Fruit fly (Drosophila melanogaster) whole organism, embryonic: ENCODE results near the gene mRpL35.
A peak's percentile ranks its signal among the peaks of the same experiment; 100 is the strongest.

Experiments used
- Blimp-1 ChIP-seq: fragments of 200-800 bp; sonication (Bioruptor generic); optimal IDR thresholded peaks from 3 replicates; lab custom pipeline; 2018; ENCODE audit warnings: missing biosample characterization, missing genetic modification characterization, mild to moderate bottlenecking, moderate library complexity, missing genetic modification reagents
- BtbVII ChIP-seq: fragments of 200-800 bp; sonication (Bioruptor generic); optimal IDR thresholded peaks from 3 replicates; lab custom pipeline; 2017; ENCODE audit warnings: missing biosample characterization, mild to moderate bottlenecking, missing genetic modification characterization
- CG10147 ChIP-seq: fragments of 200-800 bp; sonication (Bioruptor generic); optimal IDR thresholded peaks from 2 replicates; lab custom pipeline; 2019; ENCODE audit warnings: missing biosample characterization, mild to moderate bottlenecking, missing genetic modification characterization, moderate library complexity
- CG12942 ChIP-seq: fragments of 200-800 bp; sonication (Bioruptor generic); optimal IDR thresholded peaks from 3 replicates; lab custom pipeline; 2016; ENCODE audit warnings: missing biosample characterization, missing genetic modification characterization
- CG13123 ChIP-seq: fragments of 200-800 bp; sonication (Bioruptor generic); optimal IDR thresholded peaks from 2 replicates; lab custom pipeline; 2016; ENCODE audit warnings: missing biosample characterization, missing genetic modification characterization
- CG14014 ChIP-seq: fragments of 200-800 bp; sonication (Bioruptor generic); IDR thresholded peaks from 2 replicates; pipeline ENCODE4 v1.3.6; 2022; ENCODE audit warnings: missing biosample characterization, missing genetic modification characterization
- CG15073 ChIP-seq: fragments of 200-800 bp; sonication (Bioruptor generic); optimal IDR thresholded peaks from 2 replicates; lab custom pipeline; 2016; ENCODE audit warnings: missing biosample characterization, missing genetic modification characterization
- CG15514 ChIP-seq: fragments of 200-800 bp; sonication (Bioruptor generic); optimal IDR thresholded peaks from 3 replicates; lab custom pipeline; 2017; ENCODE audit warnings: missing biosample characterization, missing genetic modification characterization, mild to moderate bottlenecking, moderate library complexity, missing genetic modification reagents
- CG15696 ChIP-seq: fragments of 200-800 bp; sonication (Bioruptor generic); optimal IDR thresholded peaks from 2 replicates; lab custom pipeline; 2019; ENCODE audit warnings: missing biosample characterization, mild to moderate bottlenecking, missing genetic modification characterization, moderate library complexity
- CG16813 ChIP-seq: fragments of 200-800 bp; sonication (Bioruptor generic); IDR thresholded peaks from 3 replicates; pipeline ENCODE4 v1.3.6; 2022; ENCODE audit warnings: missing biosample characterization, missing genetic modification characterization; ENCODE audit not compliant: partially characterized antibody
- CG18599 ChIP-seq: fragments of 200-800 bp; sonication (Bioruptor generic); optimal IDR thresholded peaks from 3 replicates; lab custom pipeline; 2017; ENCODE audit warnings: missing biosample characterization, missing genetic modification characterization, mild to moderate bottlenecking, moderate library complexity, missing genetic modification reagents
- CG2120 ChIP-seq: fragments of 200-800 bp; sonication (Bioruptor generic); optimal IDR thresholded peaks from 3 replicates; lab custom pipeline; 2016; ENCODE audit warnings: missing biosample characterization, missing genetic modification characterization
- CG2199 ChIP-seq: fragments of 200-800 bp; sonication (Bioruptor generic); IDR thresholded peaks from 3 replicates; pipeline ENCODE4 v1.3.6; 2022; ENCODE audit warnings: missing biosample characterization, missing genetic modification characterization
- CG2678 ChIP-seq: fragments of 200-800 bp; sonication (Bioruptor generic); optimal IDR thresholded peaks from 3 replicates; lab custom pipeline; 2019; ENCODE audit warnings: missing biosample characterization, mild to moderate bottlenecking, missing genetic modification characterization, moderate library complexity
- CG3281 ChIP-seq: fragments of 200-800 bp; sonication (Bioruptor generic); optimal IDR thresholded peaks from 3 replicates; lab custom pipeline; 2017; ENCODE audit warnings: missing biosample characterization, mild to moderate bottlenecking, missing genetic modification characterization
- CG5245 ChIP-seq: fragments of 200-800 bp; sonication (Bioruptor generic); optimal IDR thresholded peaks from 3 replicates; lab custom pipeline; 2016; ENCODE audit warnings: missing biosample characterization, missing genetic modification characterization
- CG5953 ChIP-seq: fragments of 200-800 bp; sonication (Bioruptor generic); IDR thresholded peaks from 2 replicates; pipeline ENCODE4 v1.3.6; 2022; ENCODE audit warnings: missing biosample characterization, missing genetic modification characterization
- CG6254 ChIP-seq: fragments of 200-800 bp; sonication (Bioruptor generic); optimal IDR thresholded peaks from 3 replicates; lab custom pipeline; 2017; ENCODE audit warnings: mild to moderate bottlenecking, missing biosample characterization, missing genetic modification reagents, missing genetic modification characterization
- CG7786 ChIP-seq: fragments of 200-800 bp; sonication (Bioruptor generic); optimal IDR thresholded peaks from 2 replicates; lab custom pipeline; 2016; ENCODE audit warnings: missing biosample characterization, missing genetic modification characterization
- CG7928 ChIP-seq: fragments of 200-800 bp; sonication (Bioruptor generic); optimal IDR thresholded peaks from 2 replicates; lab custom pipeline; 2017; ENCODE audit warnings: missing biosample characterization, mild to moderate bottlenecking, missing genetic modification characterization
- CG9215 ChIP-seq: fragments of 200-800 bp; sonication (Bioruptor generic); IDR thresholded peaks from 2 replicates; pipeline ENCODE4 v1.3.6; 2022; ENCODE audit warnings: missing biosample characterization, missing genetic modification characterization
- CG9727 ChIP-seq: fragments of 200-800 bp; sonication (Bioruptor generic); optimal IDR thresholded peaks from 3 replicates; lab custom pipeline; 2017; ENCODE audit warnings: missing biosample characterization, mild to moderate bottlenecking, missing genetic modification characterization
- CTCF ChIP-seq: fragments of 200-800 bp; sonication (Bioruptor generic); optimal IDR thresholded peaks from 2 replicates; lab custom pipeline; 2017; ENCODE audit warnings: missing biosample characterization, mild to moderate bottlenecking, missing genetic modification characterization, moderate library complexity
- Fer1 ChIP-seq: fragments of 200-800 bp; sonication (Bioruptor generic); optimal IDR thresholded peaks from 2 replicates; lab custom pipeline; 2017; ENCODE audit warnings: missing biosample characterization, mild to moderate bottlenecking, missing genetic modification characterization
- HHEX ChIP-seq: fragments of 200-800 bp; sonication (Bioruptor generic); optimal IDR thresholded peaks from 3 replicates; lab custom pipeline; 2017; ENCODE audit warnings: missing biosample characterization, mild to moderate bottlenecking, missing genetic modification characterization, missing genetic modification reagents
- HLH4C ChIP-seq: fragments of 200-800 bp; sonication (Bioruptor generic); IDR thresholded peaks from 3 replicates; pipeline ENCODE4 v1.3.6; 2022; ENCODE audit warnings: missing biosample characterization, missing genetic modification characterization; ENCODE audit not compliant: partially characterized antibody
- Hand ChIP-seq: fragments of 200-800 bp; sonication (Bioruptor generic); optimal IDR thresholded peaks from 2 replicates; lab custom pipeline; 2017; ENCODE audit warnings: mild to moderate bottlenecking, missing biosample characterization, missing genetic modification reagents, missing genetic modification characterization
- Hmr ChIP-seq: fragments of 200-800 bp; sonication (Bioruptor generic); optimal IDR thresholded peaks from 3 replicates; lab custom pipeline; 2017; ENCODE audit warnings: mild to moderate bottlenecking, missing biosample characterization, missing genetic modification reagents, missing genetic modification characterization
- Hr39 ChIP-seq: fragments of >200 bp; optimal IDR thresholded peaks from 2 replicates; lab custom pipeline; 2017
- Hsf ChIP-seq: fragments of 200-800 bp; sonication (Bioruptor generic); optimal IDR thresholded peaks from 3 replicates; lab custom pipeline; 2016; ENCODE audit warnings: missing biosample characterization, missing genetic modification characterization
- Meics ChIP-seq: fragments of 200-800 bp; sonication (Bioruptor generic); optimal IDR thresholded peaks from 2 replicates; lab custom pipeline; 2017; ENCODE audit warnings: missing biosample characterization, mild to moderate bottlenecking, missing genetic modification characterization
- Oaz ChIP-seq: fragments of 200-800 bp; sonication (Bioruptor generic); IDR thresholded peaks from 2 replicates; pipeline ENCODE4 v1.3.6; 2022; ENCODE audit warnings: missing biosample characterization, missing genetic modification characterization
- PHDP ChIP-seq: fragments of 200-800 bp; sonication (Bioruptor generic); optimal IDR thresholded peaks from 3 replicates; lab custom pipeline; 2018; ENCODE audit warnings: missing biosample characterization, mild to moderate bottlenecking, missing genetic modification characterization, moderate library complexity
- Spps ChIP-seq: fragments of 200-800 bp; sonication (Bioruptor generic); optimal IDR thresholded peaks from 2 replicates; lab custom pipeline; 2018; ENCODE audit warnings: missing biosample characterization, mild to moderate bottlenecking, missing genetic modification characterization
- Sry-β ChIP-seq: fragments of 200-800 bp; sonication (Bioruptor generic); optimal IDR thresholded peaks from 2 replicates; lab custom pipeline; 2018; ENCODE audit warnings: missing biosample characterization, mild to moderate bottlenecking, missing genetic modification characterization, moderate library complexity
- ara ChIP-seq: fragments of 200-800 bp; sonication (Bioruptor generic); IDR thresholded peaks from 2 replicates; pipeline ENCODE4 v1.3.6; 2022; ENCODE audit warnings: missing biosample characterization, missing genetic modification characterization
- ase ChIP-seq: fragments of 200-800 bp; sonication (Bioruptor generic); IDR thresholded peaks from 3 replicates; pipeline ENCODE4 v1.3.6; 2022; ENCODE audit warnings: missing biosample characterization, missing genetic modification characterization
- caup ChIP-seq: fragments of 200-800 bp; sonication (Bioruptor generic); optimal IDR thresholded peaks from 3 replicates; lab custom pipeline; 2017; ENCODE audit warnings: missing biosample characterization, mild to moderate bottlenecking, missing genetic modification characterization, moderate library complexity; ENCODE audit not compliant: severe bottlenecking
- dm ChIP-seq: fragments of 200-800 bp; sonication (Bioruptor generic); optimal IDR thresholded peaks from 3 replicates; lab custom pipeline; 2016; ENCODE audit warnings: missing biosample characterization, missing genetic modification characterization
- fd3F ChIP-seq: fragments of 200-800 bp; sonication (Bioruptor generic); optimal IDR thresholded peaks from 2 replicates; lab custom pipeline; 2018; ENCODE audit warnings: missing biosample characterization, mild to moderate bottlenecking, missing genetic modification characterization, moderate library complexity
- lab ChIP-seq: fragments of 200-800 bp; sonication (Bioruptor generic); optimal IDR thresholded peaks from 3 replicates; lab custom pipeline; 2017; ENCODE audit warnings: missing biosample characterization, missing genetic modification characterization, mild to moderate bottlenecking, moderate library complexity, missing genetic modification reagents
- lbe ChIP-seq: fragments of 200-800 bp; sonication (Bioruptor generic); optimal IDR thresholded peaks from 2 replicates; lab custom pipeline; 2016; ENCODE audit warnings: missing biosample characterization, mild to moderate bottlenecking, missing genetic modification characterization
- nmo ChIP-seq: fragments of 200-800 bp; sonication (Bioruptor generic); optimal IDR thresholded peaks from 2 replicates; lab custom pipeline; 2018; ENCODE audit warnings: missing biosample characterization, mild to moderate bottlenecking, missing genetic modification characterization, moderate library complexity
- nom ChIP-seq: fragments of 200-800 bp; sonication (Bioruptor generic); optimal IDR thresholded peaks from 2 replicates; lab custom pipeline; 2017; ENCODE audit warnings: missing biosample characterization, missing genetic modification characterization, mild to moderate bottlenecking, moderate library complexity, missing genetic modification reagents
- peb ChIP-seq: fragments of 200-800 bp; sonication (Bioruptor generic); IDR thresholded peaks from 2 replicates; pipeline ENCODE4 v1.3.6; 2022; ENCODE audit warnings: missing biosample characterization, missing genetic modification characterization
- rib ChIP-seq: fragments of 200-800 bp; sonication (Bioruptor generic); IDR thresholded peaks from 2 replicates; pipeline ENCODE4 v1.3.6; 2022; ENCODE audit warnings: missing biosample characterization, missing genetic modification characterization
- sc ChIP-seq, 3 experiments: fragments of >200 bp in 2 of 3; fragments of 200-800 bp in 1 of 3; sonication (Bioruptor generic) in 1 of 3; optimal IDR thresholded peaks; 2 replicates in 2 of 3; 3 replicates in 1 of 3; lab custom pipeline; 2017; ENCODE audit warnings: mild to moderate bottlenecking in 1 of 3, missing biosample characterization in 1 of 3, missing genetic modification characterization in 1 of 3, missing genetic modification reagents in 1 of 3
- tap ChIP-seq: fragments of 200-800 bp; optimal IDR thresholded peaks from 3 replicates; lab custom pipeline; 2019; ENCODE audit warnings: missing biosample characterization, mild to moderate bottlenecking, missing genetic modification characterization, moderate library complexity
- tio ChIP-seq: fragments of 200-800 bp; sonication (Bioruptor generic); optimal IDR thresholded peaks from 2 replicates; lab custom pipeline; 2017; ENCODE audit warnings: missing biosample characterization, missing genetic modification characterization, inconsistent platforms

Gene mRpL35

DNA sequence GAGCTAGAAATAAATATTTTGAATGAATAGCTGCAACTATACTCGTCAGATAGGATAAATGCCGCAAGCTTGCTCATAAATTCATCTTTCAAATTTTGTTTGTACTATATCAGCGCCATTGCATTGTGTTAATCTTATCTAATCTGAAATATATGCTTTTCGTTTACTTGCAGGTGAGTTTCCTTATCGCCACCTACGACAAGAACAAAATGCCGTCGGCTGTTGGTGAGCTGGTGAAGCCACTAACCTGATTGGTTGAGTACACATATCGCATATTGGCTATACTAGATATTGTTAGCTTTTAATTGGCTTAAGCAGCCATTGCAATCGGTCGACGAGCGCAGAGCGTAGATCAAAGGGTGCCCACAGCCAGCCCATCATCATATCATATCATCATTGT, 30.4 kb downstream of the mRpL35 start (continued):
- no peak for TF ChIP-seq nom (GFP tag; lab: Kevin White, UChicago)
- no peak for TF ChIP-seq ara (GFP tag; lab: Robert Waterston, UW)
- no peak for TF ChIP-seq HHEX (GFP tag; lab: Kevin White, UChicago)
- TF ChIP-seq lbe = no peak
- peak; percentile 42 for TF ChIP-seq CG5245 (GFP tag; lab: Kevin White, UChicago)
- TF ChIP-seq CG15073 (GFP tag; lab: Kevin White, UChicago) = no peak
- TF ChIP-seq rib (GFP tag; lab: Robert Waterston, UW) = no peak
- no peak for TF ChIP-seq CG13123
- no peak for TF ChIP-seq CTCF (GFP tag; lab: Kevin White, UChicago)
- TF ChIP-seq Hand = no peak
- TF ChIP-seq Oaz (GFP tag; lab: Robert Waterston, UW) = no peak
- TF ChIP-seq Hr39 (lab: Kevin White, UChicago) = no peak
- TF ChIP-seq CG9215 (GFP tag; lab: Robert Waterston, UW) = no peak
- TF ChIP-seq tio (GFP tag; lab: Kevin White, UChicago) = no peak
- no peak for TF ChIP-seq Sry-β
- TF ChIP-seq CG14014 (GFP tag; lab: Robert Waterston, UW) = no peak
- no peak for TF ChIP-seq nmo (GFP tag; lab: Kevin White, UChicago)
- TF ChIP-seq tap (tag; lab: Kevin White, UChicago) = no peak
- no peak for TF ChIP-seq CG12942 (GFP tag; lab: Kevin White, UChicago)

DNA sequence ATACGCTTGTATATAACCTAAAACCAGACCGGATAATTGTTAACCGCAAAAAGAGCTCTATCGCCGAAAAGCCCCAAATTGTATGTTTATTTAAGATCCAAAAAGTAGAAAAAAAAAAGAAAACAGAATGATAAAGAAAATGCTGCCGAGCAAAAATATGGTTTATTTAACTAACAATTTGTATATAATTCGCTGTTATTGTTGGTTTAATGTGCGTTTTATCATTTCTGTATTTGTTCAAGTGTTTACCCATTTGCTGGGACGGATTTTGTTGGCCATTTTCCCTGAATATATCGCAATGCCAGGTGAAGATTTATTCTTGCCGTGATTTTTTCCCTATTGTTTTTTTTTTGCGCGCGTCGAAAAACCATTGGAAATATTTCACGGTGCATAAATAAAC, 33.8 kb downstream of the mRpL35 start:
- TF ChIP-seq CG3281 (peak; percentile 56), caup (GFP tag; lab: Kevin White, UChicago) (peak; percentile 68), CG10147 (GFP tag; lab: Kevin White, UChicago) (peak; percentile 4), peb (GFP tag; lab: Robert Waterston, UW) (no peak), CG18599 (GFP tag; lab: Kevin White, UChicago) (peak; percentile 24), CG2120 (GFP tag; lab: Kevin White, UChicago) (peak; percentile 20), Fer1 (peak; percentile 39), CG2678 (tag; lab: Kevin White, UChicago) (peak; percentile 25), CG15073 (GFP tag; lab: Kevin White, UChicago) (no peak), sc (optimal IDR thresholded peaks at IDR 0.05; lab: Kevin White, UChicago) (no peak), sc (GFP tag; optimal IDR thresholded peaks at IDR 0.05; lab: Kevin White, UChicago) (no peak), Meics (GFP tag; lab: Kevin White, UChicago) (peak; percentile 46), CG15514 (GFP tag; lab: Kevin White, UChicago) (peak; percentile 1), BtbVII (GFP tag; lab: Kevin White, UChicago) (peak; percentile 54), lab (GFP tag; lab: Kevin White, UChicago) (peak; percentile 42), PHDP (tag; lab: Kevin White, UChicago) (peak; percentile 21), Hmr (peak; percentile 25), CG7928 (no peak)

DNA sequence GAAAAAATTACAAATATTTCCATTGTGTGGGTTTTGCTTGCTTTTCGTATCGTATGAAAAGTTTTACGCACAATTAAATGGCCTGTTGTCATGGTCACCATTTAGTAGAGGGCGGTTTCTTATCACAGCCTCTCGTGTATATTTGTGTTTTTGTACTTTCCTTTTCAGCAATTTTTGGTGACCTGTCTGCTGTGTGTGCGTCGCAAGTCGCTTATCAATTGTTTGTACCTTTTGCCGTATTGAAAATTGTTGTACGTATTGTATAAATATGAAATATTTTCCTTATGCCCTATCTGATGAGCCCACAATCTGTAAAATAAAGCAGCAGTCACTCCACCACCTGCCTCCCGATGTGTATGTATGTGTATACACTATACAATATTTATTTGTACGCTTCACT, 43.1 kb downstream of the mRpL35 start:
- TF ChIP-seq Blimp-1 (peak; percentile 8), CG16813 (GFP tag; lab: Robert Waterston, UW) (no peak), CG5953 (GFP tag; lab: Robert Waterston, UW) (no peak), CG15696 (no peak), Hsf (GFP tag; lab: Kevin White, UChicago) (no peak), Spps (tag; lab: Kevin White, UChicago) (peak; percentile 16), CG9727 (GFP tag; lab: Kevin White, UChicago) (no peak), lab (GFP tag; lab: Kevin White, UChicago) (no peak), CG18599 (GFP tag; lab: Kevin White, UChicago) (no peak), dm (no peak), CG2199 (GFP tag; lab: Robert Waterston, UW) (0 out of 3 replicates have a peak, but pooled peaks have one; percentile 46), fd3F (no peak), CG7786 (GFP tag; lab: Kevin White, UChicago) (no peak), HLH4C (GFP tag; lab: Robert Waterston, UW) (no peak), CG6254 (GFP tag; lab: Kevin White, UChicago) (no peak), ase (no peak)
